Fruit fly (Drosophila melanogaster) whole organism, prepupa: ENCODE measurements around the gene CG46303.

Experiments used
- Blimp-1 ChIP-seq: fragments of 200-800 bp; sonication (Bioruptor generic); optimal IDR thresholded peaks from 3 replicates; lab custom pipeline; 2017; ENCODE audit warnings: missing biosample characterization, missing genetic modification characterization, mild to moderate bottlenecking, moderate library complexity, missing genetic modification reagents
- CG10631 ChIP-seq: fragments of 200-800 bp; sonication (Bioruptor generic); optimal IDR thresholded peaks from 2 replicates; lab custom pipeline; 2016; ENCODE audit warnings: missing biosample characterization, missing genetic modification characterization
- CG10669 ChIP-seq: fragments of 200-800 bp; sonication (Bioruptor generic); optimal IDR thresholded peaks from 3 replicates; lab custom pipeline; 2018; ENCODE audit warnings: missing biosample characterization, mild to moderate bottlenecking, missing genetic modification characterization, moderate library complexity
- CG11294 ChIP-seq: fragments of 200-800 bp; sonication (Bioruptor generic); IDR thresholded peaks from 2 replicates; pipeline ENCODE4 v1.3.6; 2022; ENCODE audit warnings: missing biosample characterization, missing genetic modification characterization
- CG11762 ChIP-seq: fragments of 200-800 bp; sonication (Bioruptor generic); optimal IDR thresholded peaks from 3 replicates; lab custom pipeline; 2016; ENCODE audit warnings: missing biosample characterization, missing genetic modification characterization; ENCODE audit not compliant: insufficient read depth
- CG11902 ChIP-seq: fragments of 200-800 bp; sonication (Bioruptor generic); optimal IDR thresholded peaks from 3 replicates; lab custom pipeline; 2016; ENCODE audit warnings: missing biosample characterization, missing genetic modification characterization
- CG15336 ChIP-seq: fragments of 200-800 bp; sonication (Bioruptor generic); IDR thresholded peaks from 2 replicates; pipeline ENCODE4 v1.3.6; 2022; ENCODE audit warnings: missing biosample characterization, missing genetic modification characterization
- CG1621 ChIP-seq: fragments of 200-800 bp; sonication (Bioruptor generic); optimal IDR thresholded peaks from 3 replicates; lab custom pipeline; 2018; ENCODE audit warnings: missing biosample characterization, mild to moderate bottlenecking, missing genetic modification characterization
- CG3032 ChIP-seq: fragments of 200-800 bp; optimal IDR thresholded peaks from 2 replicates; lab custom pipeline; 2019; ENCODE audit warnings: missing biosample characterization, mild to moderate bottlenecking, missing genetic modification characterization, moderate library complexity
- CG32006 ChIP-seq: fragments of 200-800 bp; sonication (Bioruptor generic); optimal IDR thresholded peaks from 3 replicates; lab custom pipeline; 2017; ENCODE audit warnings: missing biosample characterization, mild to moderate bottlenecking, missing genetic modification characterization
- CG3919 ChIP-seq: fragments of 200-800 bp; sonication (Bioruptor generic); optimal IDR thresholded peaks from 3 replicates; lab custom pipeline; 2016; ENCODE audit warnings: missing biosample characterization, missing genetic modification characterization
- CG4318 ChIP-seq: fragments of 200-800 bp; sonication (Bioruptor generic); optimal IDR thresholded peaks from 3 replicates; lab custom pipeline; 2017; ENCODE audit warnings: missing biosample characterization, mild to moderate bottlenecking, missing genetic modification characterization
- CG6163 ChIP-seq: fragments of 200-800 bp; sonication (Bioruptor generic); IDR thresholded peaks from 3 replicates; pipeline ENCODE4 v1.3.6; 2022; ENCODE audit warnings: missing biosample characterization, missing genetic modification characterization
- CG6276 ChIP-seq: fragments of 200-800 bp; sonication (Bioruptor generic); optimal IDR thresholded peaks from 2 replicates; lab custom pipeline; 2017; ENCODE audit warnings: missing biosample characterization, mild to moderate bottlenecking, missing genetic modification characterization
- CG6792 ChIP-seq: fragments of 200-800 bp; sonication (Bioruptor generic); optimal IDR thresholded peaks from 3 replicates; lab custom pipeline; 2016; ENCODE audit warnings: missing biosample characterization, missing genetic modification characterization
- CG6854 ChIP-seq: fragments of 200-800 bp; sonication (Bioruptor generic); optimal IDR thresholded peaks from 2 replicates; lab custom pipeline; 2017; ENCODE audit warnings: missing biosample characterization, mild to moderate bottlenecking, missing genetic modification characterization
- CG7368 ChIP-seq: fragments of 200-800 bp; sonication (Bioruptor generic); optimal IDR thresholded peaks from 3 replicates; lab custom pipeline; 2016; ENCODE audit warnings: missing biosample characterization, missing genetic modification characterization
- CG8119 ChIP-seq: fragments of 200-800 bp; sonication (Bioruptor generic); IDR thresholded peaks from 3 replicates; pipeline ENCODE4 v1.3.6; 2022; ENCODE audit warnings: missing biosample characterization, missing genetic modification characterization
- CG9139 ChIP-seq: fragments of 200-800 bp; sonication (Bioruptor generic); optimal IDR thresholded peaks from 3 replicates; lab custom pipeline; 2017; ENCODE audit warnings: missing biosample characterization, mild to moderate bottlenecking, missing genetic modification characterization
- Eip75B ChIP-seq: fragments of 200-800 bp; sonication (Bioruptor generic); optimal IDR thresholded peaks from 3 replicates; lab custom pipeline; 2016; ENCODE audit warnings: missing biosample characterization, missing genetic modification characterization
- Eip93F ChIP-seq: fragments of 200-800 bp; sonication (Bioruptor generic); optimal IDR thresholded peaks from 2 replicates; lab custom pipeline; 2016; ENCODE audit warnings: missing biosample characterization, mild to moderate bottlenecking, missing genetic modification characterization
- Gug ChIP-seq: fragments of 200-800 bp; sonication (Bioruptor generic); IDR thresholded peaks from 2 replicates; pipeline ENCODE4 v1.3.6; 2022; ENCODE audit warnings: missing biosample characterization, missing genetic modification characterization
- Hr38 ChIP-seq: sonication (Bioruptor generic); optimal IDR thresholded peaks from 2 replicates; lab custom pipeline; 2016; ENCODE audit warnings: missing biosample characterization, missing genetic modification characterization
- Hr39 ChIP-seq: fragments of 200-800 bp; sonication (Bioruptor generic); optimal IDR thresholded peaks from 2 replicates; lab custom pipeline; 2016; ENCODE audit warnings: missing biosample characterization, missing genetic modification characterization
- Hr4 ChIP-seq: fragments of 200-800 bp; sonication (Bioruptor generic); optimal IDR thresholded peaks from 3 replicates; lab custom pipeline; 2016; ENCODE audit warnings: missing biosample characterization, missing genetic modification characterization
- Met ChIP-seq: fragments of 200-800 bp; sonication (Bioruptor generic); optimal IDR thresholded peaks from 3 replicates; lab custom pipeline; 2016; ENCODE audit warnings: missing biosample characterization, missing genetic modification characterization
- OdsH ChIP-seq: fragments of 200-800 bp; sonication (Bioruptor generic); optimal IDR thresholded peaks from 3 replicates; lab custom pipeline; 2016; ENCODE audit warnings: missing biosample characterization, missing genetic modification characterization
- Sox14 ChIP-seq: fragments of 200-800 bp; sonication (Bioruptor generic); optimal IDR thresholded peaks from 3 replicates; lab custom pipeline; 2016; ENCODE audit warnings: missing biosample characterization, missing genetic modification characterization
- Sox15 ChIP-seq: fragments of 200-800 bp; sonication (Bioruptor generic); optimal IDR thresholded peaks from 3 replicates; lab custom pipeline; 2016; ENCODE audit warnings: missing biosample characterization, missing genetic modification characterization
- dac ChIP-seq: fragments of 200-800 bp; sonication (Bioruptor generic); optimal IDR thresholded peaks from 2 replicates; lab custom pipeline; 2017; ENCODE audit warnings: missing biosample characterization, mild to moderate bottlenecking, missing genetic modification characterization
- dsx ChIP-seq: fragments of 200-800 bp; optimal IDR thresholded peaks from 3 replicates; lab custom pipeline; 2019; ENCODE audit warnings: missing biosample characterization, mild to moderate bottlenecking, missing genetic modification characterization, moderate library complexity; ENCODE audit not compliant: poor library complexity, severe bottlenecking
- eg ChIP-seq: fragments of 200-800 bp; sonication (Bioruptor generic); IDR thresholded peaks from 3 replicates; pipeline ENCODE4 v1.3.6; 2022; ENCODE audit warnings: missing biosample characterization, missing genetic modification characterization
- esn ChIP-seq: fragments of 200-800 bp; sonication (Bioruptor generic); optimal IDR thresholded peaks from 2 replicates; lab custom pipeline; 2016; ENCODE audit warnings: missing biosample characterization, mild to moderate bottlenecking, missing genetic modification characterization, moderate library complexity
- fd59A ChIP-seq: fragments of 200-800 bp; sonication (Bioruptor generic); optimal IDR thresholded peaks from 2 replicates; lab custom pipeline; 2017; ENCODE audit warnings: missing biosample characterization, mild to moderate bottlenecking, missing genetic modification characterization, missing genetic modification reagents
- fkh ChIP-seq: fragments of 200-800 bp; sonication (Bioruptor generic); optimal IDR thresholded peaks from 3 replicates; lab custom pipeline; 2017; ENCODE audit warnings: missing biosample characterization, mild to moderate bottlenecking, missing genetic modification characterization, moderate library complexity
- lz ChIP-seq: fragments of 200-800 bp; sonication (Bioruptor generic); optimal IDR thresholded peaks from 3 replicates; lab custom pipeline; 2016; ENCODE audit warnings: missing biosample characterization, missing genetic modification characterization
- net ChIP-seq: fragments of 200-800 bp; sonication (Bioruptor generic); optimal IDR thresholded peaks from 3 replicates; lab custom pipeline; 2016; ENCODE audit warnings: missing biosample characterization, missing genetic modification characterization
- pdm3 ChIP-seq: fragments of 200-800 bp; sonication (Bioruptor generic); optimal IDR thresholded peaks from 3 replicates; lab custom pipeline; 2016; ENCODE audit warnings: missing biosample characterization, missing genetic modification characterization
- salr ChIP-seq, 2 experiments: fragments of 200-800 bp; sonication (Bioruptor generic); optimal IDR thresholded peaks; 3 replicates each; lab custom pipeline; 2016 to 2018; ENCODE audit warnings: missing biosample characterization in 2 of 2, missing genetic modification characterization in 2 of 2, mild to moderate bottlenecking in 1 of 2
- spab ChIP-seq: fragments of 200-800 bp; sonication (Bioruptor generic); optimal IDR thresholded peaks from 2 replicates; lab custom pipeline; 2017; ENCODE audit warnings: missing biosample characterization, mild to moderate bottlenecking, missing genetic modification characterization, missing genetic modification reagents
- ss ChIP-seq, 2 experiments: fragments of 200-800 bp; sonication (Bioruptor generic); optimal IDR thresholded peaks; 2 replicates in 1 of 2; 3 replicates in 1 of 2; lab custom pipeline; 2017 to 2018; ENCODE audit warnings: mild to moderate bottlenecking in 2 of 2, missing biosample characterization in 2 of 2, missing genetic modification characterization in 2 of 2, moderate library complexity in 1 of 2
- svp ChIP-seq: fragments of 200-800 bp; sonication (Bioruptor generic); peaks from one replicate; lab custom pipeline; 2016; ENCODE audit warnings: missing biosample characterization, missing genetic modification characterization
- topi ChIP-seq: fragments of 200-800 bp; sonication (Bioruptor generic); optimal IDR thresholded peaks from 3 replicates; lab custom pipeline; 2016; ENCODE audit warnings: missing biosample characterization, missing genetic modification characterization
- vri ChIP-seq: fragments of 200-800 bp; sonication (Bioruptor generic); optimal IDR thresholded peaks from 3 replicates; lab custom pipeline; 2016; ENCODE audit warnings: missing biosample characterization, mild to moderate bottlenecking, missing genetic modification characterization

The CG46303 gene

dm6 chr3R:5833948-5834504 is 12.3 kb downstream of the CG46303 start (continued):
- TF ChIP-seq CG3032 (tag; lab: Kevin White, UChicago) (peak; percentile 74), Sox15 (GFP tag; lab: Kevin White, UChicago) (peak; percentile 85), Hr38 (GFP tag; lab: Kevin White, UChicago) (peak; percentile 45), svp (GFP tag; lab: Kevin White, UChicago) (peak; percentile 97), CG1621 (tag; lab: Kevin White, UChicago) (peak; percentile 81), topi (GFP tag; lab: Kevin White, UChicago) (peak; percentile 95), CG8119 (GFP tag; lab: Robert Waterston, UW) (peak; percentile 93), dac (GFP tag; lab: Kevin White, UChicago) (peak; percentile 86), Eip75B (GFP tag; lab: Kevin White, UChicago) (peak; percentile 92), CG11294 (peak; percentile 89), CG32006 (GFP tag; lab: Kevin White, UChicago) (peak; percentile 95), dsx (GFP tag; lab: Kevin White, UChicago) (peak; percentile 67), CG3919 (GFP tag; lab: Kevin White, UChicago) (peak; percentile 94), eg (GFP tag; lab: Robert Waterston, UW) (peak; percentile 94), CG6163 (GFP tag; lab: Robert Waterston, UW) (peak; percentile 97), Hr4 (GFP tag; lab: Kevin White, UChicago) (peak; percentile 93), CG6854 (GFP tag; lab: Kevin White, UChicago) (no peak), CG6276 (GFP tag; lab: Kevin White, UChicago) (peak; percentile 86), lz (peak; percentile 94), OdsH (GFP tag; lab: Kevin White, UChicago) (peak; percentile 95), CG15336 (peak; percentile 96), Blimp-1 (GFP tag; lab: Kevin White, UChicago) (peak; percentile 69), Hr39 (peak; percentile 97), spab (GFP tag; lab: Kevin White, UChicago) (peak; percentile 76), fd59A (peak; percentile 84), pdm3 (GFP tag; lab: Kevin White, UChicago) (peak; percentile 92), Sox14 (GFP tag; lab: Kevin White, UChicago) (peak; percentile 93), Met (peak; percentile 92), Eip93F (GFP tag; lab: Kevin White, UChicago) (peak; percentile 34), vri (GFP tag; lab: Kevin White, UChicago) (peak; percentile 47)
- TF ChIP-seq, all 60 proteins: peak for 58

- no peak for TF ChIP-seq CG7368
- no peak for TF ChIP-seq CG1621 (tag; lab: Kevin White, UChicago)
- no peak for TF ChIP-seq fd59A
- no peak for TF ChIP-seq CG32006 (GFP tag; lab: Kevin White, UChicago)
- no peak for TF ChIP-seq Gug (GFP tag; lab: Robert Waterston, UW)
- TF ChIP-seq CG3032 (tag; lab: Kevin White, UChicago) = no peak
- TF ChIP-seq dac (GFP tag; lab: Kevin White, UChicago) = no peak
- no peak for TF ChIP-seq ss (GFP tag; optimal IDR thresholded peaks at IDR 0.05; lab: Kevin White, UChicago)
- no peak for TF ChIP-seq CG9139 (GFP tag; lab: Kevin White, UChicago)
- no peak for TF ChIP-seq dsx (GFP tag; lab: Kevin White, UChicago)
- TF ChIP-seq, all 60 proteins: peak for 0
Measured at dm6 chr3R:5836536-5836935, 14.8 kb downstream of the CG46303 start.

dm6 chr3R:5838683-5839365 is 17.1 kb downstream of the CG46303 start:
- TF ChIP-seq CG15336 (no peak), CG11902 (no peak), Eip75B (GFP tag; lab: Kevin White, UChicago) (peak; percentile 18), CG6276 (GFP tag; lab: Kevin White, UChicago) (no peak), ss (GFP tag; optimal IDR thresholded peaks at IDR 0.05; lab: Kevin White, UChicago) (no peak), Sox15 (GFP tag; lab: Kevin White, UChicago) (no peak), CG1621 (tag; lab: Kevin White, UChicago) (no peak), CG10669 (GFP tag; lab: Kevin White, UChicago) (peak; percentile 52), net (peak; percentile 46), CG11762 (peak; percentile 13), esn (GFP tag; lab: Kevin White, UChicago) (peak; percentile 14), CG10631 (peak; percentile 41), fkh (GFP tag; lab: Kevin White, UChicago) (peak; percentile 41), pdm3 (GFP tag; lab: Kevin White, UChicago) (peak; percentile 11), CG3919 (GFP tag; lab: Kevin White, UChicago) (peak; percentile 47), fd59A (peak; percentile 11), CG6792 (peak; percentile 21), CG4318 (GFP tag; lab: Kevin White, UChicago) (peak; percentile 21), topi (GFP tag; lab: Kevin White, UChicago) (no peak), salr (GFP tag; optimal IDR thresholded peaks at IDR 0.05; lab: Kevin White, UChicago) (peak in 1 of 2 experiments; percentile 54)
